Worm (Caenorhabditis elegans): ENCODE data around the gene rnf-121.

The rnf-121 gene

ce11 chrIII:4204072-4204471 lies 33.3 kb upstream of the rnf-121 start, which contains the start of the genes pelo-1 and R74.7:
pelo-1 (minus strand) TSS chrIII:4204222.
R74.7 (plus strand) TSS chrIII:4204429.
- TF ChIP-seq ref-2 (tag; optimal IDR thresholded peaks at IDR 0.05) (no peak), unc-3 (GFP tag; conservative IDR thresholded peaks at IDR 0.05) (no peak), unc-3 (tag; optimal IDR thresholded peaks at IDR 0.05) (no peak), T23F11.4 (GFP tag; optimal IDR thresholded peaks at IDR 0.05) (no peak), lin-11 (tag; optimal IDR thresholded peaks at IDR 0.05) (no peak), eyg-1 (tag; optimal IDR thresholded peaks at IDR 0.05) (no peak)

ce11 chrIII:4196988-4197384 lies 26.2 kb upstream of the rnf-121 start, which contains the start of gene asd-1:
asd-1 (plus strand) TSS chrIII:4197285.
- no peak for TF ChIP-seq ceh-24 (tag; optimal IDR thresholded peaks at IDR 0.05)
- no peak for TF ChIP-seq che-1 (tag; optimal IDR thresholded peaks at IDR 0.05)
- TF ChIP-seq tbx-2 (tag; optimal IDR thresholded peaks at IDR 0.05): no peak
- TF ChIP-seq pha-4 (tag; optimal IDR thresholded peaks at IDR 0.05): no peak
- no peak for TF ChIP-seq T23F11.4 (GFP tag; optimal IDR thresholded peaks at IDR 0.05)
- TF ChIP-seq pag-3 (tag; optimal IDR thresholded peaks at IDR 0.05; ENCODE audit: borderline replicate concordance): no peak
- no peak for TF ChIP-seq odd-2 (tag; optimal IDR thresholded peaks at IDR 0.05)
- no peak for TF ChIP-seq hlh-8 (tag; optimal IDR thresholded peaks at IDR 0.05)
- no peak for TF ChIP-seq ahr-1 (tag; optimal IDR thresholded peaks at IDR 0.05)
- TF ChIP-seq elt-4 (tag; optimal IDR thresholded peaks at IDR 0.05): no peak
- TF ChIP-seq gmeb-2 (tag; optimal IDR thresholded peaks at IDR 0.05): no peak
- no peak for TF ChIP-seq rnt-1 (tag; optimal IDR thresholded peaks at IDR 0.05)
- no peak for TF ChIP-seq fkh-6 (tag; optimal IDR thresholded peaks at IDR 0.05)
- TF ChIP-seq ceh-14 (tag; optimal IDR thresholded peaks at IDR 0.05): no peak
- TF ChIP-seq sox-4 (tag; optimal IDR thresholded peaks at IDR 0.05): no peak
- TF ChIP-seq mec-3 (tag; optimal IDR thresholded peaks at IDR 0.05; ENCODE audit: borderline replicate concordance): no peak
- TF ChIP-seq npax-4 (tag; optimal IDR thresholded peaks at IDR 0.05): no peak
- TF ChIP-seq ceh-22 (tag; optimal IDR thresholded peaks at IDR 0.05): no peak
- no peak for TF ChIP-seq K09A11.1 (tag; optimal IDR thresholded peaks at IDR 0.05; ENCODE audit: insufficient read depth)

DNA sequence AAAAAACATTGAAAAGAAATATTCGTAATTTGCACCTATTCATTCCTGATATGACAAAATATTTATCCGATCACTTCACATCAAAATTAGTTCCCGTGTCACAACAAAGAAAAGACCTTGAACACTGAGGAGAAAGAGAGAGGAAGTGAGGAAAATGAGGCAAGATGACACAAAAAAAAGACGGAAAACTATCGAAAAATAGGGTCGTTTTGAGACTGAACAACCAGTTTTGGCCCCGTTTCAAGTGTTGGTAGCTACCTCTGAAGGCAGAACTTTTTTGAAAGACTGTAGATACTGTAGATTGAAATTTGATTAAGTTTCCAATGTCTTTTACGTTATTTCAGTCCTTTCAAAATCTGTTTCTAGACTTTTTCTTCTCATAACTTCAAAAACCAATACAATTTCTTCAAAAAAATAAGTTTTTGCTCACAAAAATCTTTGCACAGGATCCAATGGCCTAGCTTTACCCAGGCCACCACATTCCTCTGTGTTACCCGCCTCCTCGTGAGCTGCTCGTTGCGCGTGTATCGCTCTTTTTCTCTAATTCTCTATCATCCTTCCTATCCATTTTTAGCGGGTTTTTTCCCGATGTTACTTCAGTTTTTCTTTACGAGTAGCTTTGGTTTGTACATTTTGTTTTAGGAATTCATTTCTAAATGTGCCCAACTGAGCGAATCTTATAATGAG lies 25.7 kb upstream of the rnf-121 start:
- no peak for TF ChIP-seq elt-4 (tag; optimal IDR thresholded peaks at IDR 0.05)
- TF ChIP-seq hlh-8 (tag; optimal IDR thresholded peaks at IDR 0.05): peak; percentile 33
- no peak for TF ChIP-seq K02D7.2 (tag; optimal IDR thresholded peaks at IDR 0.05)
- TF ChIP-seq ahr-1 (tag; optimal IDR thresholded peaks at IDR 0.05): no peak
- TF ChIP-seq tbx-2 (tag; optimal IDR thresholded peaks at IDR 0.05): peak; percentile 81
- TF ChIP-seq ztf-16 (tag; optimal IDR thresholded peaks at IDR 0.05): no peak
- no peak for TF ChIP-seq C38D4.7 (GFP tag; optimal IDR thresholded peaks at IDR 0.05)
- no peak for TF ChIP-seq pha-4 (tag; optimal IDR thresholded peaks at IDR 0.05)
- no peak for TF ChIP-seq eyg-1 (tag; optimal IDR thresholded peaks at IDR 0.05)
- no peak for TF ChIP-seq pat-9 (tag; optimal IDR thresholded peaks at IDR 0.05)
- TF ChIP-seq ceh-31 (tag; optimal IDR thresholded peaks at IDR 0.05): peak; percentile 89
- no peak for TF ChIP-seq ceh-24 (tag; optimal IDR thresholded peaks at IDR 0.05)
- TF ChIP-seq ceh-2 (tag; optimal IDR thresholded peaks at IDR 0.05): peak; percentile 85
- TF ChIP-seq hlh-6 (tag; optimal IDR thresholded peaks at IDR 0.05): no peak
- TF ChIP-seq sox-4 (tag; optimal IDR thresholded peaks at IDR 0.05): no peak
- TF ChIP-seq ceh-45 (GFP tag; IDR thresholded peaks at IDR 0.05): no peak
- TF ChIP-seq ets-4 (tag; optimal IDR thresholded peaks at IDR 0.05): peak; percentile 71
- TF ChIP-seq ceh-14 (tag; optimal IDR thresholded peaks at IDR 0.05): peak; percentile 19
- TF ChIP-seq sdc-2 (tag; optimal IDR thresholded peaks at IDR 0.05): peak; percentile 19
- no peak for TF ChIP-seq madf-2 (tag; optimal IDR thresholded peaks at IDR 0.05)
- peak; percentile 41 for TF ChIP-seq F13H6.1 (tag; optimal IDR thresholded peaks at IDR 0.05)
- peak; percentile 89 for TF ChIP-seq C08G9.2 (tag; optimal IDR thresholded peaks at IDR 0.05)
- TF ChIP-seq fkh-6 (tag; optimal IDR thresholded peaks at IDR 0.05): peak; percentile 74
- no peak for TF ChIP-seq nhr-11 (tag; optimal IDR thresholded peaks at IDR 0.05)
- TF ChIP-seq pax-1 (tag; optimal IDR thresholded peaks at IDR 0.05): peak; percentile 31
- no peak for TF ChIP-seq hlh-15 (tag; optimal IDR thresholded peaks at IDR 0.05)
- TF ChIP-seq hlh-30 (tag; optimal IDR thresholded peaks at IDR 0.05; ENCODE audit: insufficient read depth): peak; percentile 93
- TF ChIP-seq ref-2 (tag; optimal IDR thresholded peaks at IDR 0.05): peak; percentile 51
- TF ChIP-seq ceh-48 (tag; optimal IDR thresholded peaks at IDR 0.05): no peak
- TF ChIP-seq hlh-13 (GFP tag; optimal IDR thresholded peaks at IDR 0.05): no peak
- TF ChIP-seq gmeb-2 (tag; optimal IDR thresholded peaks at IDR 0.05): no peak
- no peak for TF ChIP-seq unc-3 (GFP tag; conservative IDR thresholded peaks at IDR 0.05)
- no peak for TF ChIP-seq unc-3 (tag; optimal IDR thresholded peaks at IDR 0.05)
- TF ChIP-seq elt-2 (tag; optimal IDR thresholded peaks at IDR 0.05): peak; percentile 34
- TF ChIP-seq zip-5 (tag; optimal IDR thresholded peaks at IDR 0.05): peak; percentile 75
- peak; percentile 64 for TF ChIP-seq rnt-1 (tag; optimal IDR thresholded peaks at IDR 0.05)
- TF ChIP-seq ceh-34 (tag; optimal IDR thresholded peaks at IDR 0.05): peak; percentile 28
- no peak for TF ChIP-seq pag-3 (tag; optimal IDR thresholded peaks at IDR 0.05; ENCODE audit: borderline replicate concordance)
